Fruit fly (Drosophila melanogaster): Measurements from ENCODE around the gene Vps36.

Vps36 gene

dm6 chr3L:13489193-13489752, 23.6 kb downstream of the Vps36 start:
- TF ChIP-seq usp (GFP tag; optimal IDR thresholded peaks at IDR 0.05) (no peak), psq (optimal IDR thresholded peaks at IDR 0.05) (no peak), Dll (optimal IDR thresholded peaks at IDR 0.05) (no peak), pan (optimal IDR thresholded peaks at IDR 0.05) (no peak), CG8478 (optimal IDR thresholded peaks at IDR 0.05) (no peak), EcR (GFP tag; optimal IDR thresholded peaks at IDR 0.05) (no peak)

DNA sequence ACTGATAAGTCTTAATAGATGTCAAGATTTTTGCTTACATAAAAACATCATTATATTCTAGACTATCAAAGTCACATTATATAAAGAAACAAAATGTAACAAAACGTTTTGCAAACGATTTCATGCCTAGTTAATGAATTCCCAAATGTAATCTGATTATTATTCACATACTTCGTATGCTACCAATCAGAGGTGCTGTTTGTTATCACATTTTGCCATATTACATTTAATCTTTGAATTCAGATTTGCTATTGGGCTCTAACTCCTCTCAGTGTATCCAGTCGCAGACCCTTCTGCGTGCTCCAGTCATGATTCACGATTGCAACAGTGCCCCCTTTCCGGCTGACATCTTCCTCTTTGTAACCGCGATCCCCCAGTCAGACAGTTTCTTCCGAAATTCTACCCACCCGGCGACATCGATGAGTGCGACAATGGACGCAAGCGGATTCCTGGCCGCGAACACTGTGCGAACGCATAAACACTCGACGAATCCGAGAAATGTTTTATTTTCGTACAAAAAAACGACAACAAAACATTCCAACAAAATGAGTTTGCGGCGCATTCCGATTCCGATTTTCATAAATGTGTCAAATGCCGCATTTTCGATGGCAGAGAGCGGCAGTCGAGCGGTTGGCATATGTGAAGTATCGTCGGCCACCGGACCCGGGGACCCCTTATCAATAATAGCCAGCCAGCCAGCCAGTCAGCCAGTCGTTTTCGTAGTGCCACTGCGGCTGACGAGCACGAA, 24.6 kb downstream of the Vps36 start:
- no peak for TF ChIP-seq psq (optimal IDR thresholded peaks at IDR 0.05)
- no peak for TF ChIP-seq usp (GFP tag; optimal IDR thresholded peaks at IDR 0.05)
- no peak for TF ChIP-seq CG8478 (optimal IDR thresholded peaks at IDR 0.05)
- TF ChIP-seq pan (optimal IDR thresholded peaks at IDR 0.05), result no peak
- no peak for TF ChIP-seq Dll (optimal IDR thresholded peaks at IDR 0.05)
- TF ChIP-seq EcR (GFP tag; optimal IDR thresholded peaks at IDR 0.05), result no peak

dm6 chr3L:13486860-13487404, 26.0 kb downstream of the Vps36 start:
- TF ChIP-seq Dll (optimal IDR thresholded peaks at IDR 0.05), result peak; percentile 15
- TF ChIP-seq EcR (GFP tag; optimal IDR thresholded peaks at IDR 0.05), result no peak
- no peak for TF ChIP-seq CG8478 (optimal IDR thresholded peaks at IDR 0.05)
- TF ChIP-seq usp (GFP tag; optimal IDR thresholded peaks at IDR 0.05), result no peak
- no peak for TF ChIP-seq pan (optimal IDR thresholded peaks at IDR 0.05)
- TF ChIP-seq psq (optimal IDR thresholded peaks at IDR 0.05), result no peak

DNA sequence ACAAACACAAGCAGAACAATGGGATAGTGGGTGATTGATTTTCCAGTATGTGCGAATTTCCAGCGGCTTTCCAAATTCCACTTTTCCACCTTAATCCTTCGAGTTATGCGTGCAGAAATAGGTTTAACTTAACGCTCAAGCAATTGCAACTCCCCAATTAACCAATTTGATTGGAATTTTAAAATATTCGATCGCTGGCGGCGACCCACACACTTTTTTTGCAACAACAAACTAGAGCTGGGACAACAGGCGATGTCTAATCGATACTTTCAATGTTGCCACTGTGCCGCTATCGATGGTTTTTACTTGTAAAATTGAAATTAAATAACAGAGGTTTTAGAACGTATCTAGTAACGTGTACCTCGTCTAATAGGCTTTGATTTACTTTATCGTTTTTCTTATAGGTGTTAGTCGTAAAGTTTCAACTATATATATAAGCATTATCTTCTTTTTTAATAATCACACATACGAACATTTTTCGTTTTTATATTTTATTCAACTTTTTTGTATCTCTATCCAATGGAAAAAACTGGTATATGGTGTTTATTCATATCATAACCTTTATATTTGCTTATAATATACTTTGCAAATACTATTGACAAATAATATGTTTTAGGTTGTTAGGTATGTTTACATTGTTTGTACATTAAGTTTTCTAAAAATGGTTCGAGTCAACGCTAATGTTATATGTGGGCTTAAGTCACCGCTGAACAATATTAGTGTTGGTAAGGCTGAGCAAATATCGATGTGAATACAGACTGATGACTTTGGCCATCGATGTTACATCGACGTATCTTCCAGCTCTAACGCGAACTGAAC, 26.7 kb downstream of the Vps36 start, which contains the start of the genes Abp1 and Tgi:
Gene Abp1, minus strand, starts transcription at position 240 of the 819 bp plus-strand sequence.
Gene Tgi, plus strand, starts transcription at position 757 of the 819 bp plus-strand sequence.
- no peak for TF ChIP-seq pan (optimal IDR thresholded peaks at IDR 0.05)
- no peak for TF ChIP-seq usp (GFP tag; optimal IDR thresholded peaks at IDR 0.05)
- no peak for TF ChIP-seq CG8478 (optimal IDR thresholded peaks at IDR 0.05)
- no peak for TF ChIP-seq Dll (optimal IDR thresholded peaks at IDR 0.05)
- TF ChIP-seq psq (optimal IDR thresholded peaks at IDR 0.05), result no peak

DNA sequence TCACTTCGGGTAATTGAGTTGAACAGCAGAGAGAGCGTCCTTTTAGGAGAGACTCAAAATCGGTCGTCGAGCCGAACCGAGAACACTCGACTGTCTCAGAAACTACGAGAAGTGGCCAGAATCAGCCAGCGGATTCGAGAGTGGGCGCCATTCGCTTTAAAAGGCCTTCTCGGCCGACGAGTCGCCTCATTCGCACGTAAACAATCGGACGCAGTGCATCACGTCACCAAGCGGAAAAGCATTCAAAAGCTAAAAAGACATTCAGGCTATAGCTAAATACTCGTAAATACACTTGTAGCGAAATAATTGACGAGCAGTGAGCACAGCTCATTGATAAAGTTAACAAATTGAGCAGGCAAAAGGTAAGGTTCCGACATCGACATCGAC, 32.7 kb downstream of the Vps36 start:
- peak; percentile 25 for TF ChIP-seq Dll (optimal IDR thresholded peaks at IDR 0.05)
- no peak for TF ChIP-seq usp (GFP tag; optimal IDR thresholded peaks at IDR 0.05)

- no peak for TF ChIP-seq Dll (optimal IDR thresholded peaks at IDR 0.05)
- TF ChIP-seq EcR (GFP tag; optimal IDR thresholded peaks at IDR 0.05), result no peak
- no peak for TF ChIP-seq pan (optimal IDR thresholded peaks at IDR 0.05)
- TF ChIP-seq psq (optimal IDR thresholded peaks at IDR 0.05), result no peak
- no peak for TF ChIP-seq usp (GFP tag; optimal IDR thresholded peaks at IDR 0.05)
- no peak for TF ChIP-seq CG8478 (optimal IDR thresholded peaks at IDR 0.05)
Measured at dm6 chr3L:13479609-13480240, 33.2 kb downstream of the Vps36 start.

dm6 chr3L:13479204-13479600, 33.7 kb downstream of the Vps36 start:
- TF ChIP-seq CG8478 (optimal IDR thresholded peaks at IDR 0.05), result no peak
- no peak for TF ChIP-seq usp (GFP tag; optimal IDR thresholded peaks at IDR 0.05)
- no peak for TF ChIP-seq EcR (GFP tag; optimal IDR thresholded peaks at IDR 0.05)
- TF ChIP-seq Dll (optimal IDR thresholded peaks at IDR 0.05), result no peak
- no peak for TF ChIP-seq psq (optimal IDR thresholded peaks at IDR 0.05)
- no peak for TF ChIP-seq pan (optimal IDR thresholded peaks at IDR 0.05)

- TF ChIP-seq pan (optimal IDR thresholded peaks at IDR 0.05), result no peak
- TF ChIP-seq psq (optimal IDR thresholded peaks at IDR 0.05), result no peak
Measured at dm6 chr3L:13478339-13479203, 34.3 kb downstream of the Vps36 start.

dm6 chr3L:13477453-13478184, 35.3 kb downstream of the Vps36 start, which contains the start of gene stv:
Gene stv (plus strand): TSS chr3L:13477541.
- no peak for TF ChIP-seq CG8478 (optimal IDR thresholded peaks at IDR 0.05)
- no peak for TF ChIP-seq EcR (GFP tag; optimal IDR thresholded peaks at IDR 0.05)
- TF ChIP-seq psq (optimal IDR thresholded peaks at IDR 0.05), result no peak
- TF ChIP-seq Dll (optimal IDR thresholded peaks at IDR 0.05), result no peak
- no peak for TF ChIP-seq pan (optimal IDR thresholded peaks at IDR 0.05)
- no peak for TF ChIP-seq usp (GFP tag; optimal IDR thresholded peaks at IDR 0.05)

Measured in whole organism.